Worm (Caenorhabditis elegans) whole organism, L4 larva: ENCODE data around the gene Y42G9A.2.

Experiments
- fkh-10 ChIP-seq: fragments of 150-350 bp; optimal IDR thresholded peaks from 2 replicates; lab custom pipeline; 2014; ENCODE audit warnings: missing biosample characterization, missing genetic modification reagents, missing genetic modification characterization
- mdl-1 ChIP-seq, 2 experiments: fragments of 150-350 bp in 1 of 2; sonication (generic microtip) in 1 of 2; optimal IDR thresholded peaks; 2 replicates each; lab custom pipeline; 2014 to 2017; ENCODE audit warnings: missing biosample characterization in 2 of 2, missing genetic modification characterization in 2 of 2
- snpc-4 ChIP-seq: fragments of 150-350 bp; optimal IDR thresholded peaks from 2 replicates; lab custom pipeline; 2014; ENCODE audit warnings: missing biosample characterization, missing genetic modification characterization
- tra-1 ChIP-seq: fragments of 200-800 bp; sonication (Bioruptor generic); IDR thresholded peaks from 2 replicates; pipeline ENCODE4 v1.3.6; 2022; ENCODE audit warnings: missing genetic modification reagents, missing genetic modification characterization, missing compliant biosample characterization

DNA sequence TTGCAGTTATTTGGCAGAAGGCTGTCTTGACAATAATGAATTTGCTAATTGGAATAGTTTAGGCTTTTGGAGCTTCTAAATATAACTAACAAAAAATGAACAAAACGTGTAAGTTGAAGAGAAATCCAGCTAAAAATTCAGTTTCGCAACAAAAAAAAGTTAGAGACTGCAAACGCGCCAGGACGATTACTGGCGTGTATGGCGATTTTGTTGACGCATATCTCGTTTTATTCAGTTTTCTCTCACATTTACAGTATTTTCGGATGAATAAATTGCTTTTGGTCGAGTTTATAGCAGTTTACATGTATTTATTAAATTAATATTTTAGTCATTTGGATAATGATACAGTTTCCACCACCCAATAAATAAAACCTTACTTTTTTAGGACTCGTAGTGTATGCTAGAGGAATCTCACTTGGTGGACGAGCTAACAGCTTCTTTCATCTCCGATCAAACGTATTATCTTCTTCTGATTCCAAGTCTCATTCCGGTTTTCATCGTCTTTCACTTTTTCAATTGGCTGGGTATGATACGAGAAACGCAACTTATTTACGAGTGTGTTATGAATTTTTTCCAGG lies 25.1 kb downstream of the Y42G9A.2 start, which contains the start of the genes abcf-3 and F42A10.5:
- TF ChIP-seq tra-1 (GFP tag; lab: Robert Waterston, UW) (no peak), mdl-1 (tag; optimal IDR thresholded peaks at IDR 0.05; lab: Kevin White, UChicago) (no peak), snpc-4 (no peak), fkh-10 (no peak)
